Worm (Caenorhabditis elegans) whole organism, L4 larva: ENCODE data around the gene F43E12.1.

ENCODE experiments used
- ceh-62 ChIP-seq: sonication (generic microtip); optimal IDR thresholded peaks from 2 replicates; lab custom pipeline; 2017; ENCODE audit warnings: missing biosample characterization, missing genetic modification characterization
- daf-8 ChIP-seq: fragments of 200-800 bp; sonication (Bioruptor generic); IDR thresholded peaks from 2 replicates; pipeline ENCODE4 v1.3.6; 2022; ENCODE audit warnings: missing genetic modification characterization, missing compliant biosample characterization
- lsy-2 ChIP-seq, 2 experiments: fragments of 150-350 bp in 1 of 2; sonication (generic microtip) in 1 of 2; optimal IDR thresholded peaks; 2 replicates each; lab custom pipeline; 2014 to 2017; ENCODE audit warnings: missing biosample characterization in 2 of 2, missing genetic modification characterization in 2 of 2
- mes-2 ChIP-seq: sonication (generic microtip); optimal IDR thresholded peaks from 2 replicates; lab custom pipeline; 2016; ENCODE audit warnings: missing genotype, mild to moderate bottlenecking, missing genetic modification characterization, missing compliant biosample characterization; ENCODE audit not compliant: poor library complexity, severe bottlenecking
- mxl-3 ChIP-seq: fragments of 200-800 bp; sonication (Bioruptor generic); optimal IDR thresholded peaks from 2 replicates; lab custom pipeline; 2018; ENCODE audit warnings: mild to moderate bottlenecking, missing genetic modification characterization, missing compliant biosample characterization
- nhr-25 ChIP-seq: sonication (generic microtip); optimal IDR thresholded peaks from 2 replicates; lab custom pipeline; 2017; ENCODE audit warnings: missing genetic modification characterization, mild to moderate bottlenecking, missing compliant biosample characterization, antibody characterized with exemption, moderate library complexity, borderline replicate concordance; ENCODE audit not compliant: insufficient read depth
- pha-4 ChIP-seq, 2 experiments: fragments of 150-350 bp in 1 of 2; fragments of 200-800 bp in 1 of 2; sonication (Bioruptor generic) in 1 of 2; IDR thresholded peaks in 1 of 2; optimal IDR thresholded peaks in 1 of 2; 2 replicates each; pipeline versions ENCODE4 v1.3.6 to Lab custom; 2014 to 2022; ENCODE audit warnings: missing genetic modification characterization in 2 of 2, missing genetic modification reagents in 2 of 2, missing biosample characterization in 1 of 2, missing compliant biosample characterization in 1 of 2
- unc-39 ChIP-seq: sonication (generic microtip); optimal IDR thresholded peaks from 2 replicates; lab custom pipeline; 2017; ENCODE audit warnings: missing biosample characterization, missing genetic modification characterization
- unc-62 ChIP-seq, 3 experiments: fragments of 150-350 bp in 1 of 3; sonication (generic microtip); optimal IDR thresholded peaks in 2 of 3; peaks in 1 of 3; 1 replicate in 1 of 3; 2 replicates in 2 of 3; lab custom pipeline; 2014 to 2017; ENCODE audit warnings: missing biosample characterization in 3 of 3, missing genetic modification characterization in 3 of 3, missing genetic modification reagents in 3 of 3, missing genotype in 1 of 3

DNA sequence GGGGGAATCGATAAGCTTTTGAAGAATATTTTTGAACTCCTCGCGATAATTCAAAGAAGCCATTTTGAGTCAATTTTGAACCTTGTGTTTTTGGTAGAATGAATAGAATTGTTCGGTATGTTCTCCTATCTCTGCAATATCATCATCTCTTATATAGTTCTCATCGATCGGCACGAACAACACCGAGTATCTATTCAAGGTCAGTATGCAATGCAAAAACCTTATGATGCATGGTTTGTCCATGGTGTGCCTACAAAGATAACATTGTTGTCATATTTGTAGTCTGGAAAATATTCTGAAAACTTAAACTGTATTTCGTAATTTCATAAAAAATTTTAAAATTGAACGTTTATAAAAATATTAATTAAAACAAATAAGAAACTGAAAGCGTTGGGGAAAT is 33.9 kb upstream of the F43E12.1 start, which contains the start of gene alh-10:
- TF ChIP-seq mes-2 (tag; lab: Kevin White, UChicago) (no peak), mxl-3 (GFP tag; lab: Kevin White, UChicago) (no peak), daf-8 (GFP tag; lab: Robert Waterston, UW) (no peak), pha-4 (GFP tag; IDR thresholded peaks at IDR 0.05; lab: Robert Waterston, UW) (no peak), pha-4 (tag; optimal IDR thresholded peaks at IDR 0.05; lab: Kevin White, UChicago) (no peak), unc-39 (no peak), unc-62 (GFP tag; optimal IDR thresholded peaks at IDR 0.05 in 1 of 2; lab: Kevin White, UChicago) (no peak), unc-62 (tag; optimal IDR thresholded peaks at IDR 0.05; lab: Kevin White, UChicago) (no peak), ceh-62 (tag; lab: Kevin White, UChicago) (no peak), lsy-2 (tag; optimal IDR thresholded peaks at IDR 0.05; lab: Kevin White, UChicago) (no peak), nhr-25 (tag; lab: Kevin White, UChicago) (no peak)
